Worm (Caenorhabditis elegans): ENCODE results near the gene C41C4.9.

- TF ChIP-seq him-1 (tag; optimal IDR thresholded peaks at IDR 0.05) (no peak), W03F9.2 (tag; optimal IDR thresholded peaks at IDR 0.05) (no peak)
Measured at ce11 chrII:8112063-8112462, 4.6 kb downstream of the C41C4.9 start, which contains the start of gene lron-4.

Data from whole organism, L4/young adult.